Worm (Caenorhabditis elegans): ENCODE results near the gene Y62H9A.5.

The Y62H9A.5 gene

ce11 chrX:11872210-11872609 lies 10.5 kb downstream of the Y62H9A.5 start (continued):
- TF ChIP-seq attf-5 (GFP tag; optimal IDR thresholded peaks at IDR 0.05) (peak; percentile 17), snpc-4 (GFP tag; optimal IDR thresholded peaks at IDR 0.05) (no peak), snpc-4 (tag; optimal IDR thresholded peaks at IDR 0.05) (peak in 2 of 4 experiments; percentile 23 to 42), dpff-1 (tag; optimal IDR thresholded peaks at IDR 0.05) (no peak), let-607 (tag; optimal IDR thresholded peaks at IDR 0.05) (no peak), lir-1 (GFP tag; conservative IDR thresholded peaks at IDR 0.05) (0 out of 2 replicates have a peak, but pooled peaks have one; percentile 29), tlf-1 (GFP tag; optimal IDR thresholded peaks at IDR 0.05) (no peak), F49E8.2 (tag; optimal IDR thresholded peaks at IDR 0.05; ENCODE audit: insufficient read depth) (no peak), zim-3 (tag; optimal IDR thresholded peaks at IDR 0.05) (no peak), F37B4.10 (GFP tag; IDR thresholded peaks at IDR 0.05) (no peak), Y56A3A.18 (GFP tag; IDR thresholded peaks at IDR 0.05) (peak; percentile 68; the same call in 1 of the 2 replicates), ekl-4 (GFP tag; IDR thresholded peaks at IDR 0.05) (peak; percentile 36), sdz-38 (tag; optimal IDR thresholded peaks at IDR 0.05) (no peak), tbx-9 (tag; optimal IDR thresholded peaks at IDR 0.05; ENCODE audit: borderline replicate concordance) (no peak), tbp1 (GFP tag; optimal IDR thresholded peaks at IDR 0.05) (peak; percentile 88), ceh-100 (GFP tag; IDR thresholded peaks at IDR 0.05) (0 out of 2 replicates have a peak, but pooled peaks have one; percentile 23), F23B12.7 (tag; optimal IDR thresholded peaks at IDR 0.05; ENCODE audit: insufficient read depth) (no peak), egl-44 (GFP tag; IDR thresholded peaks at IDR 0.05) (peak; percentile 83; the same call in 1 of the 2 replicates), nhr-80 (tag; optimal IDR thresholded peaks at IDR 0.05) (peak; percentile 17), D2030.7 (GFP tag; IDR thresholded peaks at IDR 0.05) (peak; percentile 57), ZK185.1 (tag; optimal IDR thresholded peaks at IDR 0.05; ENCODE audit: poor library complexity, severe bottlenecking) (peak; percentile 55), sea-2 (GFP tag; IDR thresholded peaks at IDR 0.05) (0 out of 2 replicates have a peak, but pooled peaks have one; percentile 52), bed-1 (GFP tag; IDR thresholded peaks at IDR 0.05) (no peak), Y79H2A.3 (GFP tag; conservative IDR thresholded peaks at IDR 0.05) (0 out of 2 replicates have a peak, but pooled peaks have one; percentile 21), nhr-179 (tag; optimal IDR thresholded peaks at IDR 0.05) (peak; percentile 10), K11D2.4 (GFP tag; IDR thresholded peaks at IDR 0.05) (no peak), C17E4.6 (GFP tag; IDR thresholded peaks at IDR 0.05) (no peak), pha-4 (tag; optimal IDR thresholded peaks at IDR 0.05) (no peak), athp-1 (tag; optimal IDR thresholded peaks at IDR 0.05) (no peak)

- TF ChIP-seq rpc-1 (optimal IDR thresholded peaks at IDR 0.05) = peak; percentile 2
- TF ChIP-seq rpc-1 (tag; optimal IDR thresholded peaks at IDR 0.05) = peak; percentile 69
- no peak for TF ChIP-seq snpc-4 (GFP tag; optimal IDR thresholded peaks at IDR 0.05)
- TF ChIP-seq snpc-4 (tag; optimal IDR thresholded peaks at IDR 0.05) = no peak
- TF ChIP-seq nhr-179 (tag; optimal IDR thresholded peaks at IDR 0.05) = no peak
- peak; percentile 50 for TF ChIP-seq B0261.1 (tag; optimal IDR thresholded peaks at IDR 0.05)
- peak; percentile 82 for TF ChIP-seq tbp1 (GFP tag; optimal IDR thresholded peaks at IDR 0.05)
Observed at ce11 chrX:11870393-11870792, 12.3 kb downstream of the Y62H9A.5 start.

- TF ChIP-seq ztf-28 (GFP tag; IDR thresholded peaks at IDR 0.05) (no peak), ztf-18 (tag; optimal IDR thresholded peaks at IDR 0.05) (no peak), zfh-2 (GFP tag; conservative IDR thresholded peaks at IDR 0.05) (no peak), ZK185.1 (tag; optimal IDR thresholded peaks at IDR 0.05; ENCODE audit: poor library complexity, severe bottlenecking) (no peak), die-1 (tag; optimal IDR thresholded peaks at IDR 0.05) (no peak), hsf-1 (GFP tag; IDR thresholded peaks at IDR 0.05) (no peak), aptf-2 (GFP tag; conservative IDR thresholded peaks at IDR 0.05) (no peak), rpc-1 (optimal IDR thresholded peaks at IDR 0.05) (no peak), rpc-1 (tag; optimal IDR thresholded peaks at IDR 0.05) (no peak), akir-1 (GFP tag; optimal IDR thresholded peaks at IDR 0.05) (no peak)
Observed at ce11 chrX:11869260-11869659, 13.4 kb downstream of the Y62H9A.5 start, which contains the start of gene dot-1.2. TSS of gene dot-1.2 (minus strand) at chrX:11869360.

Measured in whole organism, young adult.